Worm (Caenorhabditis elegans) whole organism, L2 larva: Measurements from ENCODE around the gene T26C5.4.

Experiments
- C34F6.9 ChIP-seq: fragments of 150-350 bp; optimal IDR thresholded peaks from 2 replicates; lab custom pipeline; 2014; ENCODE audit warnings: missing biosample characterization, missing genetic modification characterization
- F13H6.1 ChIP-seq: sonication (generic microtip); optimal IDR thresholded peaks from 2 replicates; lab custom pipeline; 2016; ENCODE audit warnings: missing genetic modification characterization, missing compliant biosample characterization
- R02D3.7 ChIP-seq: fragments of 150-350 bp; optimal IDR thresholded peaks from 2 replicates; lab custom pipeline; 2014; ENCODE audit warnings: missing biosample characterization, missing genetic modification characterization
- Y55F3AM.14 ChIP-seq: fragments of 200-800 bp; sonication (Bioruptor generic); optimal IDR thresholded peaks from 2 replicates; lab custom pipeline; 2018; ENCODE audit warnings: mild to moderate bottlenecking, missing genetic modification characterization, missing compliant biosample characterization
- alr-1 ChIP-seq: fragments of 150-350 bp; optimal IDR thresholded peaks from 2 replicates; lab custom pipeline; 2014; ENCODE audit warnings: missing biosample characterization, missing genetic modification characterization
- aly-2 ChIP-seq: fragments of 150-350 bp; optimal IDR thresholded peaks from 2 replicates; lab custom pipeline; 2014; ENCODE audit warnings: missing biosample characterization, missing genetic modification characterization
- ama-1 ChIP-seq: fragments of 150-350 bp; optimal IDR thresholded peaks from 2 replicates; lab custom pipeline; 2018; ENCODE audit warnings: inconsistent platforms
- ceh-16 ChIP-seq: fragments of 150-350 bp; optimal IDR thresholded peaks from 2 replicates; lab custom pipeline; 2014; ENCODE audit warnings: missing biosample characterization, missing genetic modification characterization
- ceh-82 ChIP-seq: fragments of 150-350 bp; optimal IDR thresholded peaks from 2 replicates; lab custom pipeline; 2014; ENCODE audit warnings: missing biosample characterization, missing genetic modification characterization
- crh-2 ChIP-seq: sonication (generic microtip); optimal IDR thresholded peaks from 2 replicates; lab custom pipeline; 2017; ENCODE audit warnings: missing biosample characterization, missing genetic modification characterization
- dmd-4 ChIP-seq: sonication (generic microtip); optimal IDR thresholded peaks from 2 replicates; lab custom pipeline; 2017; ENCODE audit warnings: missing biosample characterization, missing genetic modification characterization
- elt-1 ChIP-seq: fragments of 150-350 bp; optimal IDR thresholded peaks from 2 replicates; lab custom pipeline; 2014; ENCODE audit warnings: missing biosample characterization, missing genetic modification characterization
- fos-1 ChIP-seq: fragments of 150-350 bp; optimal IDR thresholded peaks from 2 replicates; lab custom pipeline; 2014; ENCODE audit warnings: missing biosample characterization, missing genetic modification characterization
- gmeb-1 ChIP-seq: fragments of 150-350 bp; optimal IDR thresholded peaks from 2 replicates; lab custom pipeline; 2014; ENCODE audit warnings: missing biosample characterization, missing genetic modification characterization
- lin-11 ChIP-seq: fragments of 150-350 bp; sonication (generic microtip); optimal IDR thresholded peaks from 2 replicates; lab custom pipeline; 2014; ENCODE audit warnings: missing biosample characterization, missing genetic modification characterization, inconsistent platforms, mixed read lengths
- lin-13 ChIP-seq: fragments of 150-350 bp; optimal IDR thresholded peaks from 2 replicates; lab custom pipeline; 2014; ENCODE audit warnings: missing biosample characterization, missing genetic modification reagents, missing genetic modification characterization
- lin-39 ChIP-seq: fragments of 150-350 bp; optimal IDR thresholded peaks from 2 replicates; lab custom pipeline; 2014; ENCODE audit warnings: missing biosample characterization, missing genetic modification reagents, missing genetic modification characterization
- lsy-2 ChIP-seq, 2 experiments: fragments of 150-350 bp in 1 of 2; sonication (generic microtip) in 1 of 2; optimal IDR thresholded peaks; 2 replicates each; lab custom pipeline; 2014 to 2017; ENCODE audit warnings: missing biosample characterization in 2 of 2, missing genetic modification characterization in 2 of 2
- mab-5 ChIP-seq: fragments of 150-350 bp; optimal IDR thresholded peaks from 2 replicates; lab custom pipeline; 2014; ENCODE audit warnings: missing biosample characterization, missing genetic modification characterization
- mbf-1 ChIP-seq: sonication (generic microtip); optimal IDR thresholded peaks from 2 replicates; lab custom pipeline; 2017; ENCODE audit warnings: missing biosample characterization, missing genetic modification characterization
- mdl-1 ChIP-seq, 2 experiments: fragments of 150-350 bp in 1 of 2; sonication (generic microtip) in 1 of 2; optimal IDR thresholded peaks; 2 replicates each; lab custom pipeline; 2017; ENCODE audit warnings: missing biosample characterization in 2 of 2, missing genetic modification characterization in 2 of 2
- nhr-10 ChIP-seq: sonication (generic microtip); optimal IDR thresholded peaks from 2 replicates; lab custom pipeline; 2017; ENCODE audit warnings: missing biosample characterization, missing genetic modification characterization
- nhr-11 ChIP-seq: fragments of 150-350 bp; optimal IDR thresholded peaks from 2 replicates; lab custom pipeline; 2014; ENCODE audit warnings: missing biosample characterization, missing genetic modification characterization
- nhr-12 ChIP-seq: fragments of 150-350 bp; optimal IDR thresholded peaks from 2 replicates; lab custom pipeline; 2014; ENCODE audit warnings: missing biosample characterization, missing genetic modification characterization
- nhr-129 ChIP-seq: fragments of 150-350 bp; optimal IDR thresholded peaks from 2 replicates; lab custom pipeline; 2014; ENCODE audit warnings: missing biosample characterization, missing genetic modification characterization
- nhr-21 ChIP-seq: fragments of 150-350 bp; optimal IDR thresholded peaks from 2 replicates; lab custom pipeline; 2014; ENCODE audit warnings: missing biosample characterization, missing genetic modification characterization
- nhr-23 ChIP-seq: fragments of 150-350 bp; optimal IDR thresholded peaks from 2 replicates; lab custom pipeline; 2014; ENCODE audit warnings: missing biosample characterization, missing genetic modification reagents, missing genetic modification characterization
- nhr-237 ChIP-seq: fragments of 150-350 bp; optimal IDR thresholded peaks from 2 replicates; lab custom pipeline; 2014; ENCODE audit warnings: missing biosample characterization, missing genetic modification characterization
- nhr-25 ChIP-seq: fragments of 150-350 bp; sonication (generic microtip); optimal IDR thresholded peaks from 3 replicates; lab custom pipeline; 2014; ENCODE audit warnings: missing biosample characterization, missing genetic modification characterization
- nhr-6 ChIP-seq: fragments of 150-350 bp; optimal IDR thresholded peaks from 2 replicates; lab custom pipeline; 2014; ENCODE audit warnings: missing biosample characterization, missing genetic modification characterization
- nhr-77 ChIP-seq: fragments of 150-350 bp; optimal IDR thresholded peaks from 2 replicates; lab custom pipeline; 2014; ENCODE audit warnings: missing biosample characterization, missing genetic modification characterization
- peb-1 ChIP-seq: fragments of 150-350 bp; optimal IDR thresholded peaks from 2 replicates; lab custom pipeline; 2014; ENCODE audit warnings: missing biosample characterization, missing genetic modification characterization
- sem-4 ChIP-seq: fragments of 150-350 bp; optimal IDR thresholded peaks from 2 replicates; lab custom pipeline; 2014; ENCODE audit warnings: missing biosample characterization, missing genetic modification reagents, missing genetic modification characterization
- skn-1 ChIP-seq: sonication (generic microtip); optimal IDR thresholded peaks from 2 replicates; lab custom pipeline; 2017; ENCODE audit warnings: missing biosample characterization, missing genetic modification characterization
- sma-3 ChIP-seq: sonication (generic microtip); optimal IDR thresholded peaks from 2 replicates; lab custom pipeline; 2016; ENCODE audit warnings: missing genetic modification reagents, missing genetic modification characterization, missing compliant biosample characterization
- sma-9 ChIP-seq, 2 experiments: fragments of 150-350 bp in 1 of 2; sonication (generic microtip) in 1 of 2; optimal IDR thresholded peaks; 2 replicates each; lab custom pipeline; 2014 to 2016; ENCODE audit warnings: missing genetic modification characterization in 2 of 2, mild to moderate bottlenecking in 1 of 2, missing biosample characterization in 1 of 2, missing compliant biosample characterization in 1 of 2, missing genetic modification reagents in 1 of 2, moderate library complexity in 1 of 2
- snpc-4 ChIP-seq: fragments of 150-350 bp; optimal IDR thresholded peaks from 2 replicates; lab custom pipeline; 2014; ENCODE audit warnings: missing biosample characterization, missing genetic modification characterization
- unc-39 ChIP-seq: fragments of 150-350 bp; optimal IDR thresholded peaks from 2 replicates; lab custom pipeline; 2014; ENCODE audit warnings: missing biosample characterization, missing genetic modification characterization
- unc-55 ChIP-seq: fragments of 150-350 bp; sonication (generic microtip); optimal IDR thresholded peaks from 3 replicates; lab custom pipeline; 2014; ENCODE audit warnings: missing biosample characterization, missing genetic modification reagents, missing genetic modification characterization
- unc-62 ChIP-seq: fragments of 150-350 bp; optimal IDR thresholded peaks from 2 replicates; lab custom pipeline; 2014; ENCODE audit warnings: missing biosample characterization, missing genetic modification reagents, missing genetic modification characterization
- zag-1 ChIP-seq: fragments of 150-350 bp; optimal IDR thresholded peaks from 2 replicates; lab custom pipeline; 2014; ENCODE audit warnings: missing biosample characterization, missing genetic modification characterization
- ztf-1 ChIP-seq: fragments of 200-800 bp; sonication (Bioruptor generic); conservative IDR thresholded peaks from 2 replicates; pipeline ENCODE4 v1.3.6; 2022; ENCODE audit warnings: missing genetic modification characterization, missing compliant biosample characterization
- ztf-11 ChIP-seq: sonication (generic microtip); optimal IDR thresholded peaks from 2 replicates; lab custom pipeline; 2017; ENCODE audit warnings: missing biosample characterization, missing genetic modification characterization
- ztf-4 ChIP-seq: fragments of 150-350 bp; optimal IDR thresholded peaks from 2 replicates; lab custom pipeline; 2014; ENCODE audit warnings: missing biosample characterization, missing genetic modification characterization

Gene T26C5.4

ce11 chrII:9250422-9250821, at the start of gene T26C5.4:
Gene T26C5.4 (minus strand): TSS chrII:9250522.
- TF ChIP-seq unc-55 (GFP tag; lab: Kevin White, UChicago) (no peak), ceh-82 (no peak), dmd-4 (tag; lab: Kevin White, UChicago) (no peak), alr-1 (no peak), ztf-11 (tag; lab: Kevin White, UChicago) (no peak), skn-1 (tag; lab: Kevin White, UChicago) (no peak), peb-1 (tag; lab: Kevin White, UChicago) (no peak), nhr-11 (no peak)
- TF ChIP-seq, all 48 proteins: peak for 0

ce11 chrII:9299679-9300078, 49.4 kb upstream of the T26C5.4 start:
- TF ChIP-seq nhr-25 (no peak), ztf-11 (tag; lab: Kevin White, UChicago) (no peak), R02D3.7 (tag; lab: Kevin White, UChicago) (no peak), nhr-21 (no peak), lsy-2 (tag; optimal IDR thresholded peaks at IDR 0.05; lab: Kevin White, UChicago) (peak in 1 of 2 experiments; percentile 21), ceh-82 (no peak), unc-39 (no peak), nhr-11 (no peak), C34F6.9 (tag; lab: Kevin White, UChicago) (no peak), nhr-129 (peak; percentile 25), crh-2 (tag; lab: Kevin White, UChicago) (no peak), aly-2 (tag; lab: Kevin White, UChicago) (no peak), peb-1 (tag; lab: Kevin White, UChicago) (no peak), mbf-1 (tag; lab: Kevin White, UChicago) (no peak), snpc-4 (tag; lab: Kevin White, UChicago) (no peak), nhr-23 (tag; lab: Kevin White, UChicago) (no peak), nhr-237 (tag; lab: Kevin White, UChicago) (no peak), ztf-1 (GFP tag; lab: Robert Waterston, UW) (no peak), nhr-10 (tag; lab: Kevin White, UChicago) (no peak), nhr-12 (tag; lab: Kevin White, UChicago) (no peak), ama-1 (lab: Kevin White, UChicago) (no peak), F13H6.1 (peak; percentile 1), Y55F3AM.14 (GFP tag; lab: Kevin White, UChicago) (no peak), alr-1 (no peak), ceh-16 (tag; lab: Kevin White, UChicago) (no peak), sma-3 (GFP tag; lab: Kevin White, UChicago) (no peak), lin-13 (GFP tag; lab: Kevin White, UChicago) (no peak), sma-9 (GFP tag; optimal IDR thresholded peaks at IDR 0.05; lab: Kevin White, UChicago) (peak; percentile 23), sma-9 (tag; optimal IDR thresholded peaks at IDR 0.05; lab: Kevin White, UChicago) (no peak), gmeb-1 (tag; lab: Kevin White, UChicago) (no peak), mab-5 (tag; lab: Kevin White, UChicago) (peak; percentile 93), unc-55 (GFP tag; lab: Kevin White, UChicago) (peak; percentile 23), lin-39 (no peak), sem-4 (tag; lab: Kevin White, UChicago) (no peak), ztf-4 (tag; lab: Kevin White, UChicago) (no peak), zag-1 (tag; lab: Kevin White, UChicago) (no peak), dmd-4 (tag; lab: Kevin White, UChicago) (no peak), mdl-1 (tag; optimal IDR thresholded peaks at IDR 0.05; lab: Kevin White, UChicago) (no peak), lin-11 (tag; lab: Kevin White, UChicago) (no peak)

ce11 chrII:9295678-9296077, 45.4 kb upstream of the T26C5.4 start, which contains the start of gene C01G6.9:
Gene C01G6.9 (minus strand): TSS chrII:9295818.
- TF ChIP-seq nhr-21: no peak
- TF ChIP-seq nhr-25: no peak
- TF ChIP-seq dmd-4 (tag; lab: Kevin White, UChicago): no peak

- TF ChIP-seq sem-4 (tag; lab: Kevin White, UChicago) (no peak), lin-39 (no peak), nhr-129 (no peak), fos-1 (peak; percentile 97), mab-5 (tag; lab: Kevin White, UChicago) (no peak), sma-3 (GFP tag; lab: Kevin White, UChicago) (no peak), peb-1 (tag; lab: Kevin White, UChicago) (no peak), nhr-11 (no peak), unc-62 (GFP tag; lab: Kevin White, UChicago) (no peak), crh-2 (tag; lab: Kevin White, UChicago) (peak; percentile 91), F13H6.1 (peak; percentile 31), unc-55 (GFP tag; lab: Kevin White, UChicago) (no peak), mbf-1 (tag; lab: Kevin White, UChicago) (no peak), nhr-10 (tag; lab: Kevin White, UChicago) (no peak), ama-1 (lab: Kevin White, UChicago) (no peak), snpc-4 (tag; lab: Kevin White, UChicago) (no peak), lsy-2 (tag; optimal IDR thresholded peaks at IDR 0.05; lab: Kevin White, UChicago) (no peak), elt-1 (tag; lab: Kevin White, UChicago) (no peak), skn-1 (tag; lab: Kevin White, UChicago) (peak; percentile 39), Y55F3AM.14 (GFP tag; lab: Kevin White, UChicago) (no peak), lin-13 (GFP tag; lab: Kevin White, UChicago) (no peak), gmeb-1 (tag; lab: Kevin White, UChicago) (peak; percentile 50), ceh-16 (tag; lab: Kevin White, UChicago) (no peak), nhr-21 (no peak), nhr-23 (tag; lab: Kevin White, UChicago) (no peak), ztf-1 (GFP tag; lab: Robert Waterston, UW) (no peak), lin-11 (tag; lab: Kevin White, UChicago) (no peak), nhr-6 (tag; lab: Kevin White, UChicago) (no peak), nhr-237 (tag; lab: Kevin White, UChicago) (no peak), nhr-77 (tag; lab: Kevin White, UChicago) (no peak)
Measured at ce11 chrII:9291632-9292031, 41.3 kb upstream of the T26C5.4 start, which contains the start of gene acs-7. Gene acs-7 (plus strand): TSS chrII:9292017.
